Worm (Caenorhabditis elegans): Measurements from ENCODE around the gene C09E7.4.

The C09E7.4 gene

DNA sequence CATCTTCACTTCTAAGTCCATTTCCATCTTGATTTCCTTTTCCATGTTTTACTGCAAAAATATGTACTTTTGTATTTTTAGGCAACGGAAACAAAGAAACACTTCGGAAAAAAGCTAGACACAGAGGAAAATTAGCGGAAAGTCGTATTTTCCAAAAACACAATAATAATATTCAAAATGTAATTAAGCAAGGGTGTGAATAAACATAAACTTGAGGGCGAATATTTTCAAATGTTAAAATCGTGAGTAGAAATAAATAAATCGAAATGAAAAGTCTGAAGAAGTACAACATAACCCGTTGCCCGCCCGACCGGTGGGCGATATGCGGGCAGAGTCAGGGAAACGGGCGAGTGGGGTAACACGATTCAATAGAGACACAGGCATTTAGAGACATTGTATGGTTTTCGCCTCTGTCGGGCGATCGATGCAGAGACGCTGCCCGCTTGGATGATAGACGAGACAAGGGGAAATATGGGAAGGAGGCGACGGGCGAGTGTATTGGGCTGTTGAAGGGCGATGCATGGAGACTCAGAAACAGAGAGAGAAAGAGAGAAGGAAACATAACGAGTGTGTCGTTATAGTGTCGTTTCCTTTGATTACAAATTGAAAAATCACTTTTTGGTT is at the start of gene C09E7.4:
Gene C09E7.4 (minus strand): TSS at position 51 of the 624 bp plus-strand sequence.
- TF ChIP-seq mep-1 (tag; optimal IDR thresholded peaks at IDR 0.05), result peak; percentile 49
- peak; percentile 0 for TF ChIP-seq blmp-1 (tag; optimal IDR thresholded peaks at IDR 0.05)
- TF ChIP-seq ceh-82 (tag; optimal IDR thresholded peaks at IDR 0.05), result peak in 1 of 3 experiments; percentile 28
- peak; percentile 46 for TF ChIP-seq snu-23 (GFP tag; optimal IDR thresholded peaks at IDR 0.05)
- TF ChIP-seq dpl-1 (GFP tag; optimal IDR thresholded peaks at IDR 0.05), result peak in 2 of 3 experiments; percentile 22 to 40
- TF ChIP-seq nhr-237 (tag; optimal IDR thresholded peaks at IDR 0.05), result no peak
- peak; percentile 55 for TF ChIP-seq lin-14 (GFP tag; optimal IDR thresholded peaks at IDR 0.05)
- no peak for TF ChIP-seq unc-98 (GFP tag; IDR thresholded peaks at IDR 0.05)
- no peak for TF ChIP-seq nhr-71 (tag; optimal IDR thresholded peaks at IDR 0.05)
- TF ChIP-seq efl-1 (optimal IDR thresholded peaks at IDR 0.05), result peak in 1 of 2 experiments; percentile 3
- TF ChIP-seq efl-1 (GFP tag; optimal IDR thresholded peaks at IDR 0.05 in 1 of 2), result no peak
- peak; percentile 34 for TF ChIP-seq rnt-1 (tag; optimal IDR thresholded peaks at IDR 0.05)
- peak in 1 of 2 experiments; percentile 14 for TF ChIP-seq lsy-2 (tag; optimal IDR thresholded peaks at IDR 0.05)
- peak in 1 of 2 experiments; percentile 28 for TF ChIP-seq lin-35 (GFP tag; optimal IDR thresholded peaks at IDR 0.05)
- no peak for TF ChIP-seq ceh-90 (tag; optimal IDR thresholded peaks at IDR 0.05)
- no peak for TF ChIP-seq snpc-4 (tag; optimal IDR thresholded peaks at IDR 0.05)

DNA sequence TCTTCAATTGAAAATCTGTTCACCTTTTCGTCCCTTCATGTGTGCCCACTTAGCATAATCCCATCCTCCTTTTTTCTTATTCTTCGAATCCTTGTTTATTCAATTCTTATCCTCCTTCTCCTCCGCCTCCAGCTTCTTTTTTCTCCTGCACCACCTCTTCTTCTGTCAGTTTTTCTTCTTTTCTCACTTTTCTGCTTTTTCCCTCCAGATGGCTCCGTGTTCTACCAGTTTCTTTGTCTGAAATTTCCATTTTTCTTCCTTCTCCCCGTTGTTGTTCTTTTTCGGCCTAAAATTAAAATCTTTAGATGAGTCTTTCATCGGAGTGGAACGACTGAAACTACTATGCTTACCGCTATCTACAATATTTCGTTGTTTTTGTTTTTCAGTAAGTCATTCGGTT is 44.8 kb upstream of the C09E7.4 start, which contains the start of gene acr-21:
Gene acr-21 (plus strand): TSS at position 301 of the 400 bp plus-strand sequence.
- TF ChIP-seq ets-5 (GFP tag; IDR thresholded peaks at IDR 0.05) (no peak), elt-2 (tag; optimal IDR thresholded peaks at IDR 0.05) (no peak), ceh-8 (GFP tag; optimal IDR thresholded peaks at IDR 0.05) (no peak), jun-1 (tag; optimal IDR thresholded peaks at IDR 0.05) (no peak), unc-98 (GFP tag; IDR thresholded peaks at IDR 0.05) (no peak), nhr-90 (tag; optimal IDR thresholded peaks at IDR 0.05; ENCODE audit: poor library complexity) (no peak), ztf-11 (tag; optimal IDR thresholded peaks at IDR 0.05) (no peak), mef-2 (tag; optimal IDR thresholded peaks at IDR 0.05) (no peak), nhr-20 (tag; optimal IDR thresholded peaks at IDR 0.05) (no peak), snu-23 (GFP tag; optimal IDR thresholded peaks at IDR 0.05) (no peak), C16A3.4 (tag; optimal IDR thresholded peaks at IDR 0.05) (no peak), nhr-28 (tag; optimal IDR thresholded peaks at IDR 0.05) (no peak), C34B4.2 (tag; optimal IDR thresholded peaks at IDR 0.05) (no peak), nhr-76 (tag; optimal IDR thresholded peaks at IDR 0.05) (no peak), sox-4 (tag; optimal IDR thresholded peaks at IDR 0.05) (no peak), unc-130 (tag; optimal IDR thresholded peaks at IDR 0.05) (no peak), pax-3 (tag; optimal IDR thresholded peaks at IDR 0.05) (no peak)

DNA sequence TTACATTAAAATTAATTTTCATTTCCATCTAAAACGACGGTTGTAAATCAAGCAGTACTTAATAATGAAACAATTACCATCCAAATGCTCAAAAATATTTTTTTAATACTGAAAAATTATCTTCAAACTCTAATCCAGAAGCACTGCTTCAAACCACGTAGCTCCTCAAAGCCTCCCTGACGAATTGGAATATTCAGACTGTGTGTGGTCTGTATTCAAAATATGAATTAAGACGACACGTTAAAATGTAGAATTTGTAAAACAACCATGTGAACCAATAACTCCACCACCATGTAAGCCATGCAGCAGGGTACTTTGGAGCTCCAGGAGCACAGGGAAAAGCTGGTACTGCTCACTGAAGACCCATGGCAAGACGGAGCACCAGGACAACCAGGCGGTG is 42.6 kb upstream of the C09E7.4 start, which contains the start of gene F27B3.8:
Gene F27B3.8 (plus strand): TSS at position 301 of the 400 bp plus-strand sequence.
- TF ChIP-seq lin-13 (GFP tag; optimal IDR thresholded peaks at IDR 0.05), result no peak
- TF ChIP-seq ceh-8 (GFP tag; optimal IDR thresholded peaks at IDR 0.05), result no peak
- TF ChIP-seq nhr-90 (tag; optimal IDR thresholded peaks at IDR 0.05; ENCODE audit: poor library complexity), result no peak
- no peak for TF ChIP-seq lin-14 (GFP tag; optimal IDR thresholded peaks at IDR 0.05)
- TF ChIP-seq isw-1 (GFP tag; IDR thresholded peaks at IDR 0.05), result no peak
- no peak for TF ChIP-seq lin-35 (GFP tag; optimal IDR thresholded peaks at IDR 0.05)
- no peak for TF ChIP-seq ceh-82 (tag; optimal IDR thresholded peaks at IDR 0.05)
- TF ChIP-seq vab-15 (tag; optimal IDR thresholded peaks at IDR 0.05), result no peak
- TF ChIP-seq nhr-85 (tag), result no peak
- TF ChIP-seq nhr-237 (tag; optimal IDR thresholded peaks at IDR 0.05), result no peak
- no peak for TF ChIP-seq fkh-8 (tag; optimal IDR thresholded peaks at IDR 0.05)
- TF ChIP-seq fos-1 (tag; optimal IDR thresholded peaks at IDR 0.05), result no peak
- no peak for TF ChIP-seq hlh-4 (tag; optimal IDR thresholded peaks at IDR 0.05)
- TF ChIP-seq lin-39 (tag; optimal IDR thresholded peaks at IDR 0.05), result no peak
- TF ChIP-seq hlh-17 (GFP tag; optimal IDR thresholded peaks at IDR 0.05; ENCODE audit: borderline replicate concordance), result no peak
